Worm (Caenorhabditis elegans) whole organism, L2 larva: Measurements from ENCODE around the gene fbxb-64.

Source experiments
- ZK546.5 ChIP-seq: sonication (generic microtip); optimal IDR thresholded peaks from 2 replicates; lab custom pipeline; 2017; ENCODE audit warnings: missing biosample characterization, missing genetic modification characterization
- elt-1 ChIP-seq: fragments of 150-350 bp; optimal IDR thresholded peaks from 2 replicates; lab custom pipeline; 2014; ENCODE audit warnings: missing biosample characterization, missing genetic modification characterization
- fos-1 ChIP-seq: fragments of 150-350 bp; optimal IDR thresholded peaks from 2 replicates; lab custom pipeline; 2014; ENCODE audit warnings: missing biosample characterization, missing genetic modification characterization
- nhr-12 ChIP-seq: fragments of 150-350 bp; optimal IDR thresholded peaks from 2 replicates; lab custom pipeline; 2014; ENCODE audit warnings: missing biosample characterization, missing genetic modification characterization
- snpc-4 ChIP-seq: fragments of 150-350 bp; optimal IDR thresholded peaks from 2 replicates; lab custom pipeline; 2014; ENCODE audit warnings: missing biosample characterization, missing genetic modification characterization
- zag-1 ChIP-seq: fragments of 150-350 bp; optimal IDR thresholded peaks from 2 replicates; lab custom pipeline; 2014; ENCODE audit warnings: missing biosample characterization, missing genetic modification characterization

DNA sequence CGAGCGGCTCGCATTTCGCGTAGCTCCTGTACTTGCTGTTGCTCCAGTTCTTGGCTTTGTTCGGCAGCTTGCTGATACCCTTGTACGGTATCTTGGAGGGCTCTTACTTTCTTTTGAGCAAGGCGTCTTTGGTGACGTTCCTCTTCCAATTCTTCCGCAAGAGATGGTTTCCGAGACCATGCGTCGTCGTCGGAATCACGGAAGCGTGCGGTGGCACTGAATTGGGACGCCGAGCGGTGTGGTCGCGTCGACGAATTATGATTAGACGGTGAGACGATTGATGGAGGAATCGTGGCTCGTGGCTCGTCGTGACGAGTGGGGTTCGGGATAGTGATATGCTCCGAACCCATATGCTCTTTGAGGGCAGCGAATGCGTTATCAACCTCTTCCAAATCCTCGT, 36.7 kb upstream of the fbxb-64 start:
- no peak for TF ChIP-seq nhr-12 (tag; lab: Kevin White, UChicago)
- no peak for TF ChIP-seq elt-1
- TF ChIP-seq zag-1 (tag; lab: Kevin White, UChicago), result no peak
- no peak for TF ChIP-seq snpc-4 (tag; lab: Kevin White, UChicago)
- no peak for TF ChIP-seq ZK546.5 (tag; lab: Kevin White, UChicago)
- no peak for TF ChIP-seq fos-1
